Worm (Caenorhabditis elegans): Measurements from ENCODE around the gene npp-22.

The npp-22 gene

ce11 chrV:11782809-11783440 is 49.7 kb upstream of the npp-22 start, which contains the start of gene F55A11.11 (continued):
- TF ChIP-seq nhr-28 (tag; optimal IDR thresholded peaks at IDR 0.05) (peak; percentile 50), mxl-3 (GFP tag; optimal IDR thresholded peaks at IDR 0.05) (peak; percentile 87), R02D3.7 (tag; optimal IDR thresholded peaks at IDR 0.05) (peak; percentile 38), D1046.2 (GFP tag; IDR thresholded peaks at IDR 0.05) (peak; percentile 93), hmg-1.1 (GFP tag; IDR thresholded peaks at IDR 0.05) (peak; percentile 92)

ce11 chrV:11779810-11780209 is 46.5 kb upstream of the npp-22 start:
- no peak for TF ChIP-seq ceh-32 (tag; optimal IDR thresholded peaks at IDR 0.05; ENCODE audit: poor library complexity)
- TF ChIP-seq daf-8 (GFP tag; IDR thresholded peaks at IDR 0.05): no peak
- TF ChIP-seq nhr-28 (tag; optimal IDR thresholded peaks at IDR 0.05): peak; percentile 15
- no peak for TF ChIP-seq F44E2.7 (GFP tag; IDR thresholded peaks at IDR 0.05)
- TF ChIP-seq zfp-2 (tag; optimal IDR thresholded peaks at IDR 0.05): no peak
- TF ChIP-seq lsy-2 (tag; optimal IDR thresholded peaks at IDR 0.05): peak in 1 of 2 experiments; percentile 19
- 0 out of 2 replicates have a peak, but pooled peaks have one; percentile 57 for TF ChIP-seq ceh-20 (GFP tag; IDR thresholded peaks at IDR 0.05)
- no peak for TF ChIP-seq madf-5 (GFP tag; IDR thresholded peaks at IDR 0.05)
- TF ChIP-seq unc-62 (GFP tag; optimal IDR thresholded peaks at IDR 0.05 in 1 of 2): peak in 1 of 2 experiments; percentile 97
- no peak for TF ChIP-seq unc-62 (tag; optimal IDR thresholded peaks at IDR 0.05)

DNA sequence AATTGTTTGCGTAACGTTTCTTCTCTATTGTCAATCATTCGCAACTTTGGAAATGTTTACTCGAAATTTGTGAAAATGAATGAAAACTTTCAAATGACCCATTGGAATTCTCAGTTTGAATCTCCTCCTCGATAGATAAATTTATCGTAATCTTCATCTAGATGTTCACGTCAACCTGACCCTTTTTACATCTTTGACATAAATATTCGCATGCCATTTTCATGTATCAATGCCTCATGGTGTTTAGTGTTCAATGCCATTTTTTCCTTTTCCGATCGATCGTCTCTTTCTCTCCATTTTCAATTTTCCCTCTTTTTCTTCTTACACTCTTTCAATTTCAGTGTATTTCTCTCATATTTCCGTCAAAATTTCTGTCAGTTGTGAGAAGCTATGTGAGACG is 46.0 kb upstream of the npp-22 start:
- no peak for TF ChIP-seq nhr-76 (tag; optimal IDR thresholded peaks at IDR 0.05)
- no peak for TF ChIP-seq daf-8 (GFP tag; IDR thresholded peaks at IDR 0.05)
- peak; percentile 6 for TF ChIP-seq hlh-30 (tag; optimal IDR thresholded peaks at IDR 0.05; ENCODE audit: insufficient read depth)
- no peak for TF ChIP-seq T26A8.4 (GFP tag; IDR thresholded peaks at IDR 0.05)

DNA sequence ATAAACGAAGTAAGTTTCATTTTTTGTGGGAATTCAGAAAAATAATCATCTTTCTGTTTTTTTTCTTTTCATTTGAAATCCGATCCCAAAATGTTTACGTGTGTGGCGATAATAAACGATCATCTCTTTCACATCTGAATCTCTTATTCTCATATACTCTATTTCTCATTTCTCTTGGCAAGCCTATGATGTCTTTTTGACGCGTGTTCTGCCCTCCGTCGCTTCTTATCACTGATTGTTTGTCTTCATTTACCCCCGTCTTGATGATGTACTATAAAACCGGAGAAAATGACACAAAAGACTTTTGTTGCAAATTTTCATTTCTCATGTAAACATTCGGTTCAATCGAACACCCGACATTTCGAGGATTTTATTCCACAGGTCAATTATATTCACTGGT is 44.6 kb upstream of the npp-22 start:
- TF ChIP-seq unc-39 (tag; optimal IDR thresholded peaks at IDR 0.05) (no peak), gei-8 (GFP tag; optimal IDR thresholded peaks at IDR 0.05) (no peak), madf-9 (GFP tag; conservative IDR thresholded peaks at IDR 0.05) (no peak), daf-8 (GFP tag; IDR thresholded peaks at IDR 0.05) (no peak), madf-5 (GFP tag; IDR thresholded peaks at IDR 0.05) (no peak), lin-15B (tag; optimal IDR thresholded peaks at IDR 0.05) (no peak), T26A8.4 (GFP tag; IDR thresholded peaks at IDR 0.05) (no peak), mxl-2 (GFP tag; conservative IDR thresholded peaks at IDR 0.05) (no peak), fos-1 (tag; optimal IDR thresholded peaks at IDR 0.05) (no peak), F26F4.8 (GFP tag; conservative IDR thresholded peaks at IDR 0.05) (no peak), ceh-62 (tag; optimal IDR thresholded peaks at IDR 0.05) (no peak), Y105C5A.15 (GFP tag; IDR thresholded peaks at IDR 0.05) (no peak), skn-1 (tag; optimal IDR thresholded peaks at IDR 0.05) (no peak), mxl-3 (GFP tag; optimal IDR thresholded peaks at IDR 0.05) (peak; percentile 61), daf-16 (GFP tag; optimal IDR thresholded peaks at IDR 0.05) (peak in 1 of 2 experiments; percentile 71), daf-16 (tag; optimal IDR thresholded peaks at IDR 0.05) (peak; percentile 77), nhr-41 (GFP tag; IDR thresholded peaks at IDR 0.05) (no peak), F10B5.3 (tag; optimal IDR thresholded peaks at IDR 0.05) (no peak), ceh-82 (tag; optimal IDR thresholded peaks at IDR 0.05) (no peak), mep-1 (tag; optimal IDR thresholded peaks at IDR 0.05) (peak; percentile 44), nhr-102 (tag; optimal IDR thresholded peaks at IDR 0.05) (no peak), aha-1 (tag) (no peak), nhr-28 (tag; optimal IDR thresholded peaks at IDR 0.05) (peak; percentile 71), egl-43 (GFP tag; IDR thresholded peaks at IDR 0.05) (no peak), lin-13 (GFP tag; optimal IDR thresholded peaks at IDR 0.05) (no peak), ceh-44 (GFP tag; IDR thresholded peaks at IDR 0.05) (no peak), ama-1 (optimal IDR thresholded peaks at IDR 0.05) (no peak), unc-130 (GFP tag; optimal IDR thresholded peaks at IDR 0.05) (no peak), dve-1 (tag; optimal IDR thresholded peaks at IDR 0.05; ENCODE audit: insufficient read depth) (peak; percentile 75), ztf-7 (tag; optimal IDR thresholded peaks at IDR 0.05) (no peak), nhr-76 (tag; optimal IDR thresholded peaks at IDR 0.05) (no peak), zfp-3 (GFP tag; conservative IDR thresholded peaks at IDR 0.05) (no peak), dmd-6 (GFP tag; IDR thresholded peaks at IDR 0.05) (peak; percentile 58), nhr-237 (tag; optimal IDR thresholded peaks at IDR 0.05) (no peak), nhr-48 (tag; optimal IDR thresholded peaks at IDR 0.05) (no peak)

Data from whole organism, L4 larva.